Worm (Caenorhabditis elegans) whole organism, L1 larva: Measurements from ENCODE around the gene mrps-35.

ENCODE experiments used
- F16B12.6 ChIP-seq: fragments of 150-350 bp; optimal IDR thresholded peaks from 2 replicates; lab custom pipeline; 2014; ENCODE audit warnings: missing biosample characterization, missing genetic modification characterization
- aly-2 ChIP-seq: fragments of 150-350 bp; optimal IDR thresholded peaks from 2 replicates; lab custom pipeline; 2014; ENCODE audit warnings: missing biosample characterization, missing genetic modification characterization
- blmp-1 ChIP-seq: fragments of 150-350 bp; optimal IDR thresholded peaks from 2 replicates; lab custom pipeline; 2014; ENCODE audit warnings: missing biosample characterization, missing genetic modification characterization
- ceh-82 ChIP-seq, 3 experiments: fragments of 150-350 bp in 1 of 3; sonication (generic microtip) in 2 of 3; optimal IDR thresholded peaks; 2 replicates each; lab custom pipeline; 2014 to 2017; ENCODE audit warnings: missing biosample characterization in 3 of 3, missing genetic modification characterization in 3 of 3
- egl-27 ChIP-seq, 2 experiments: fragments of 150-350 bp in 1 of 2; sonication (generic microtip); optimal IDR thresholded peaks; 3 replicates each; lab custom pipeline; 2017 to 2018; ENCODE audit warnings: missing biosample characterization in 2 of 2, missing genetic modification characterization in 2 of 2, missing genetic modification reagents in 2 of 2
- elt-2 ChIP-seq: sonication (generic microtip); optimal IDR thresholded peaks from 2 replicates; lab custom pipeline; 2016; ENCODE audit warnings: missing genetic modification characterization, mild to moderate bottlenecking, inconsistent platforms, missing compliant biosample characterization, missing genetic modification reagents
- fkh-4 ChIP-seq: sonication (generic microtip); optimal IDR thresholded peaks from 2 replicates; lab custom pipeline; 2016; ENCODE audit warnings: missing compliant biosample characterization, missing genetic modification characterization, borderline replicate concordance
- mef-2 ChIP-seq: fragments of 150-350 bp; optimal IDR thresholded peaks from 2 replicates; lab custom pipeline; 2014; ENCODE audit warnings: missing biosample characterization, missing genetic modification characterization
- nhr-11 ChIP-seq: fragments of 150-350 bp; optimal IDR thresholded peaks from 2 replicates; lab custom pipeline; 2014; ENCODE audit warnings: missing biosample characterization, missing genetic modification characterization
- nhr-12 ChIP-seq: sonication (generic microtip); optimal IDR thresholded peaks from 2 replicates; lab custom pipeline; 2017; ENCODE audit warnings: missing biosample characterization, missing genetic modification characterization
- nhr-76 ChIP-seq: sonication (generic microtip); optimal IDR thresholded peaks from 2 replicates; lab custom pipeline; 2017; ENCODE audit warnings: missing biosample characterization, missing genetic modification characterization
- nhr-77 ChIP-seq: fragments of 150-350 bp; optimal IDR thresholded peaks from 2 replicates; lab custom pipeline; 2014; ENCODE audit warnings: missing biosample characterization, missing genetic modification characterization
- skn-1 ChIP-seq: fragments of 150-350 bp; optimal IDR thresholded peaks from 2 replicates; lab custom pipeline; 2014; ENCODE audit warnings: missing biosample characterization, missing genetic modification characterization
- vab-15 ChIP-seq: sonication (generic microtip); optimal IDR thresholded peaks from 2 replicates; lab custom pipeline; 2017; ENCODE audit warnings: missing genotype, mild to moderate bottlenecking, missing genetic modification characterization, missing compliant biosample characterization

ce11 chrV:19026163-19026562, 45.1 kb downstream of the mrps-35 start, which contains the start of gene Y39B6A.25:
- TF ChIP-seq nhr-11 (tag; lab: Kevin White, UChicago) (no peak), nhr-76 (tag; lab: Kevin White, UChicago) (no peak), mef-2 (tag; lab: Kevin White, UChicago) (no peak), fkh-4 (tag; lab: Kevin White, UChicago) (no peak), blmp-1 (no peak), aly-2 (tag; lab: Kevin White, UChicago) (no peak), nhr-12 (tag; lab: Kevin White, UChicago) (no peak), F16B12.6 (tag; lab: Kevin White, UChicago) (no peak), skn-1 (tag; lab: Kevin White, UChicago) (no peak), nhr-77 (tag; lab: Kevin White, UChicago) (no peak), elt-2 (tag; lab: Kevin White, UChicago) (no peak), vab-15 (tag; lab: Kevin White, UChicago) (no peak), ceh-82 (tag; optimal IDR thresholded peaks at IDR 0.05; lab: Kevin White, UChicago) (no peak), egl-27 (tag; optimal IDR thresholded peaks at IDR 0.05; lab: Kevin White, UChicago) (no peak)
